Worm (Caenorhabditis elegans): ENCODE measurements around the gene gex-2.
A peak's percentile ranks its signal among the peaks of the same experiment; 100 is the strongest.

The gex-2 gene

ce11 chrIV:604144-604543, 31.6 kb downstream of the gex-2 start, which contains the start of gene col-102:
Gene col-102 (plus strand): TSS chrIV:604444.
- TF ChIP-seq cnd-1 (tag; optimal IDR thresholded peaks at IDR 0.05) (no peak), M03D4.4 (tag; optimal IDR thresholded peaks at IDR 0.05) (no peak)

DNA sequence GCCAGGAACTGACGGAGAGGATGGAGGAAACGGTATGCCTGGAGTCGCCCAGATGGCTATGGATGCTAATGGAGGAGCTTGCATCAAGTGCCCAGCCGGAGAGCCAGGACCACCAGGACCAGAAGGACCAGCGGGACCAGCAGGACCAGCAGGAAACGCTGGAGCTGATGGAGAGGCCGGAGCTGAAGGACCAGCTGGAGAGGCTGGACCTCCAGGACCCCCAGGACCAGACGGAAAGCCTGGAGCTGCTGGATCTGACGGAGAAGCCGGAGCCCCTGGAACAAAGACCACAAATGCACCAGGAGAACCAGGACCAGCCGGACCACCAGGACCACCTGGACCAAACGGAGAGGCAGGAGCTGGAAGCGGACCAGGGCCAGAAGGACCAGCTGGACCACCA, 32.2 kb downstream of the gex-2 start:
- TF ChIP-seq ztf-11 (tag; optimal IDR thresholded peaks at IDR 0.05): no peak
- no peak for TF ChIP-seq elt-3 (tag; optimal IDR thresholded peaks at IDR 0.05)
- TF ChIP-seq unc-62 (GFP tag; optimal IDR thresholded peaks at IDR 0.05): no peak
- no peak for TF ChIP-seq lsy-2 (tag; optimal IDR thresholded peaks at IDR 0.05)
- no peak for TF ChIP-seq mls-2 (tag; optimal IDR thresholded peaks at IDR 0.05)
- TF ChIP-seq M03D4.4 (tag; optimal IDR thresholded peaks at IDR 0.05): no peak
- TF ChIP-seq nhr-237 (tag; optimal IDR thresholded peaks at IDR 0.05): no peak
- TF ChIP-seq unc-120 (tag; optimal IDR thresholded peaks at IDR 0.05; ENCODE audit: poor library complexity, severe bottlenecking): no peak
- no peak for TF ChIP-seq nhr-12 (tag; optimal IDR thresholded peaks at IDR 0.05)
- no peak for TF ChIP-seq sptf-1 (tag; optimal IDR thresholded peaks at IDR 0.05)
- no peak for TF ChIP-seq hlh-1 (tag; optimal IDR thresholded peaks at IDR 0.05)
- no peak for TF ChIP-seq pha-4 (tag; optimal IDR thresholded peaks at IDR 0.05)
- no peak for TF ChIP-seq tbx-8 (GFP tag; optimal IDR thresholded peaks at IDR 0.05)
- TF ChIP-seq mep-1 (tag; optimal IDR thresholded peaks at IDR 0.05): no peak

DNA sequence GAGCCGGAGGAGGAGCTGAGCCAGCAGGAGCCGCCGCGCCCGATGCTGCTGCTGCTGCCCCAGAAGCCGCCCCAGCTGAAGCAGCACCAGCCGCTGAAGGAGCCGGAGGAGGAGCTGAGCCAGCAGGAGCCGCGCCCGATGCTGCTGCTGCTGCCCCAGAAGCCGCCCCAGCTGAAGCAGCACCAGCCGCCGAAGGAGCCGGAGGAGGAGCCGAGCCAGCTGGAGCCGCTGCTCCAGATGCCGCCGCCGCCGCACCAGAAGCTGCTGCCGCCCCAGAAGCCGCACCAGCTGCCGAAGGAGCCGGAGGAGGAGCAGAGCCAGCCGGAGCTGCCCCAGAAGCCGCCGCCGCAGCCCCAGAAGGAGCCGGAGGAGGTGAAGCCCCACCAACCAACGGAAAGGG, 32.9 kb downstream of the gex-2 start:
- TF ChIP-seq snpc-4 (tag; optimal IDR thresholded peaks at IDR 0.05) (no peak), sptf-1 (tag; optimal IDR thresholded peaks at IDR 0.05) (peak; percentile 18), mls-2 (tag; optimal IDR thresholded peaks at IDR 0.05) (peak; percentile 27), bed-3 (GFP tag; optimal IDR thresholded peaks at IDR 0.05) (peak; percentile 14)

ce11 chrIV:606055-606454, 33.5 kb downstream of the gex-2 start, which contains the start of gene inx-18:
Gene inx-18 (plus strand): TSS chrIV:606355.
- peak; percentile 67 for TF ChIP-seq hlh-1 (tag; optimal IDR thresholded peaks at IDR 0.05)
- TF ChIP-seq sem-2 (GFP tag; optimal IDR thresholded peaks at IDR 0.05): no peak
- TF ChIP-seq nhr-28 (tag; optimal IDR thresholded peaks at IDR 0.05): no peak

DNA sequence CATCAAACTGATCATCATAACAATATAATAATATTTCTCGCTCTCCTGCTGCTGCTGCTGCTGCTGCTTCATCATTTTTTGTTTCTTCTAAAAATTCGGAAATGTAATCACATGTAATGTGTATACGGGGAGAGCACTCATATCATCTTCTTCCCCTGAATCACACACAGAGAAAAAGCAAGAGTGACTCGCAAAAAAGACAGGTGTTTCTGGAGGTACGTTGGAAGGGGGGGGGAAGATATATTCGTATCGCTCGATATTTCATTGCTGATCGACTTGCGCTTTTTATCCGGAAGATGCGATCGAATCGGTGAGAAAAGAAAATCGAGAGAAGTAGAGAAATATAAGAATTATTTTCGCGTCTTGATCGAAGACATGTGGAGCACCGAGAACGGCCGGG, 35.1 kb downstream of the gex-2 start:
- TF ChIP-seq nhr-76 (tag; optimal IDR thresholded peaks at IDR 0.05) (no peak), hlh-1 (tag; optimal IDR thresholded peaks at IDR 0.05) (peak; percentile 89), unc-62 (GFP tag; optimal IDR thresholded peaks at IDR 0.05) (peak; percentile 60), unc-120 (tag; optimal IDR thresholded peaks at IDR 0.05; ENCODE audit: poor library complexity, severe bottlenecking) (peak; percentile 63)

DNA sequence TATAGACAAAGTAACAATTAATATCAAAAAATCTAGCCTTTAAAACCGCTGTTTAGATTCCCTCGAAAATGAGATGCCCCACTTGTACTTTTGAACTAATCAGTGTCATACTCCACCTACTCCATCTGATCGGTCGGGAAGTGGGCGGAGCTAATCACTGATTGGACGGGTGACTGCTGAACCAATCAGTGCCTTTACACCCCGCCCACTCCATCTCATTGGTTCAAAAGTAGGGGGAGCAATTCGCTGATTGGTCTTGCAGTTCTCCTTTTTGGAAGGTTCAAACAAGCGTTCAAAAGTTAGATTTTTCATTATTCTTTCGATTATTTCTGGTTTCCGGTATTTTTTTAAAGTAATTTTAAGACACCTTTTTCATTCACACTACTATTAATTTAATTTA, 40.6 kb downstream of the gex-2 start:
- TF ChIP-seq ces-1 (GFP tag; optimal IDR thresholded peaks at IDR 0.05) (no peak), hlh-1 (tag; optimal IDR thresholded peaks at IDR 0.05) (no peak), mep-1 (tag; optimal IDR thresholded peaks at IDR 0.05) (no peak), tbx-8 (GFP tag; optimal IDR thresholded peaks at IDR 0.05) (no peak), blmp-1 (tag; optimal IDR thresholded peaks at IDR 0.05) (no peak), ham-2 (GFP tag; optimal IDR thresholded peaks at IDR 0.05) (no peak), sptf-1 (tag; optimal IDR thresholded peaks at IDR 0.05) (no peak), snpc-4 (tag; optimal IDR thresholded peaks at IDR 0.05) (no peak)

ce11 chrIV:615244-615643, 42.7 kb downstream of the gex-2 start, which contains the start of gene C18H7.1:
Gene C18H7.1 (plus strand): TSS chrIV:615544.
- TF ChIP-seq ham-2 (GFP tag; optimal IDR thresholded peaks at IDR 0.05) (no peak), ces-1 (GFP tag; optimal IDR thresholded peaks at IDR 0.05) (no peak), snpc-4 (tag; optimal IDR thresholded peaks at IDR 0.05) (no peak), ceh-39 (tag; optimal IDR thresholded peaks at IDR 0.05) (no peak), ceh-83 (GFP tag; optimal IDR thresholded peaks at IDR 0.05) (no peak), mab-5 (tag; optimal IDR thresholded peaks at IDR 0.05) (no peak), pha-4 (tag; optimal IDR thresholded peaks at IDR 0.05) (no peak), nhr-237 (tag; optimal IDR thresholded peaks at IDR 0.05) (no peak), lin-13 (tag; optimal IDR thresholded peaks at IDR 0.05) (no peak), cnd-1 (tag; optimal IDR thresholded peaks at IDR 0.05) (no peak), tbx-8 (GFP tag; optimal IDR thresholded peaks at IDR 0.05) (no peak), nhr-76 (tag; optimal IDR thresholded peaks at IDR 0.05) (no peak), nhr-28 (tag; optimal IDR thresholded peaks at IDR 0.05) (no peak), nhr-12 (tag; optimal IDR thresholded peaks at IDR 0.05) (no peak)

All from whole organism, mixed stage, embryonic.